Fruit fly (Drosophila melanogaster) whole organism, embryonic: ENCODE results near the gene CG43867.

Experiments
- Adf1 ChIP-seq: fragments of 200-800 bp; sonication (Bioruptor generic); IDR thresholded peaks from 2 replicates; pipeline ENCODE4 v1.3.6; 2022; ENCODE audit warnings: missing biosample characterization, missing genetic modification characterization
- Aef1 ChIP-seq: fragments of 200-800 bp; sonication (Bioruptor generic); IDR thresholded peaks from 3 replicates; pipeline ENCODE4 v1.3.6; 2022; ENCODE audit warnings: missing biosample characterization, missing genetic modification characterization
- Bgb ChIP-seq: fragments of 200-800 bp; sonication (Bioruptor generic); IDR thresholded peaks from 2 replicates; pipeline ENCODE4 v1.3.6; 2022; ENCODE audit warnings: missing biosample characterization, missing genetic modification characterization; ENCODE audit not compliant: partially characterized antibody
- CG12236 ChIP-seq: fragments of 200-800 bp; sonication (Bioruptor generic); optimal IDR thresholded peaks from 2 replicates; lab custom pipeline; 2016; ENCODE audit warnings: missing biosample characterization, missing genetic modification characterization
- CG12659 ChIP-seq: fragments of 200-800 bp; sonication (Bioruptor generic); optimal IDR thresholded peaks from 3 replicates; lab custom pipeline; 2017; ENCODE audit warnings: mild to moderate bottlenecking, missing biosample characterization, missing genetic modification reagents, missing genetic modification characterization
- CG14710 ChIP-seq: fragments of 200-800 bp; sonication (Bioruptor generic); optimal IDR thresholded peaks from 3 replicates; lab custom pipeline; 2019; ENCODE audit warnings: missing biosample characterization, mild to moderate bottlenecking, missing genetic modification characterization, moderate library complexity
- CG15269 ChIP-seq: fragments of 200-800 bp; sonication (Bioruptor generic); optimal IDR thresholded peaks from 2 replicates; lab custom pipeline; 2018; ENCODE audit warnings: missing biosample characterization, mild to moderate bottlenecking, missing genetic modification characterization, moderate library complexity
- CG17385 ChIP-seq: fragments of 200-800 bp; sonication (Bioruptor generic); optimal IDR thresholded peaks from 3 replicates; lab custom pipeline; 2018; ENCODE audit warnings: missing biosample characterization, mild to moderate bottlenecking, missing genetic modification characterization
- CG18619 ChIP-seq: fragments of 200-800 bp; sonication (Bioruptor generic); optimal IDR thresholded peaks from 3 replicates; lab custom pipeline; 2017; ENCODE audit warnings: missing biosample characterization, mild to moderate bottlenecking, missing genetic modification characterization
- CG2712 ChIP-seq: fragments of 200-800 bp; optimal IDR thresholded peaks from 3 replicates; lab custom pipeline; 2019; ENCODE audit warnings: missing biosample characterization, mild to moderate bottlenecking, missing genetic modification characterization, moderate library complexity
- CG33557 ChIP-seq: fragments of 200-800 bp; sonication (Bioruptor generic); optimal IDR thresholded peaks from 2 replicates; lab custom pipeline; 2019; ENCODE audit warnings: missing biosample characterization, mild to moderate bottlenecking, missing genetic modification characterization, moderate library complexity
- CG4404 ChIP-seq: fragments of 200-800 bp; sonication (Bioruptor generic); IDR thresholded peaks from 2 replicates; pipeline ENCODE4 v1.3.6; 2022; ENCODE audit warnings: missing biosample characterization, missing genetic modification characterization
- CG4617 ChIP-seq: fragments of 200-800 bp; sonication (Bioruptor generic); optimal IDR thresholded peaks from 3 replicates; lab custom pipeline; 2016; ENCODE audit warnings: missing biosample characterization, missing genetic modification characterization, borderline replicate concordance
- CG6175 ChIP-seq: fragments of 200-800 bp; sonication (Bioruptor generic); IDR thresholded peaks from 3 replicates; pipeline ENCODE4 v1.3.6; 2022; ENCODE audit warnings: missing biosample characterization, missing genetic modification characterization
- CG6272 ChIP-seq: fragments of 200-800 bp; sonication (Bioruptor generic); IDR thresholded peaks from 2 replicates; pipeline ENCODE4 v1.3.6; 2022; ENCODE audit warnings: missing biosample characterization, missing genetic modification characterization
- CG7839 ChIP-seq: fragments of 200-800 bp; sonication (Bioruptor generic); optimal IDR thresholded peaks from 3 replicates; lab custom pipeline; 2018; ENCODE audit warnings: missing biosample characterization, mild to moderate bottlenecking, missing genetic modification characterization, moderate library complexity
- CG8359 ChIP-seq: fragments of 200-800 bp; sonication (Bioruptor generic); optimal IDR thresholded peaks from 2 replicates; lab custom pipeline; 2017; ENCODE audit warnings: missing biosample characterization, mild to moderate bottlenecking, missing genetic modification characterization, borderline replicate concordance
- CG9727 ChIP-seq: fragments of 200-800 bp; sonication (Bioruptor generic); optimal IDR thresholded peaks from 3 replicates; lab custom pipeline; 2017; ENCODE audit warnings: missing biosample characterization, mild to moderate bottlenecking, missing genetic modification characterization
- CG9932 ChIP-seq: fragments of 200-800 bp; sonication (Bioruptor generic); IDR thresholded peaks from 2 replicates; pipeline ENCODE4 v1.3.6; 2022; ENCODE audit warnings: missing biosample characterization, missing genetic modification characterization
- E2f2 ChIP-seq: fragments of 200-800 bp; sonication (Bioruptor generic); IDR thresholded peaks from 2 replicates; pipeline ENCODE4 v1.3.6; 2022; ENCODE audit warnings: missing biosample characterization, missing genetic modification characterization
- H15 ChIP-seq: fragments of 200-800 bp; sonication (Bioruptor generic); IDR thresholded peaks from 3 replicates; pipeline ENCODE4 v1.3.6; 2022; ENCODE audit warnings: missing biosample characterization, missing genetic modification characterization
- HHEX ChIP-seq: fragments of 200-800 bp; sonication (Bioruptor generic); optimal IDR thresholded peaks from 3 replicates; lab custom pipeline; 2017; ENCODE audit warnings: missing biosample characterization, mild to moderate bottlenecking, missing genetic modification characterization, missing genetic modification reagents
- Hr39 ChIP-seq: fragments of >200 bp; optimal IDR thresholded peaks from 2 replicates; lab custom pipeline; 2017
- Hr51 ChIP-seq, 2 experiments: fragments of 200-800 bp; sonication (Bioruptor generic); optimal IDR thresholded peaks; 2 replicates in 1 of 2; 3 replicates in 1 of 2; lab custom pipeline; 2016 to 2018; ENCODE audit warnings: missing biosample characterization in 2 of 2, missing genetic modification characterization in 2 of 2, mild to moderate bottlenecking in 1 of 2, moderate library complexity in 1 of 2
- Hsf ChIP-seq: fragments of 200-800 bp; sonication (Bioruptor generic); optimal IDR thresholded peaks from 3 replicates; lab custom pipeline; 2016; ENCODE audit warnings: missing biosample characterization, missing genetic modification characterization
- Mrtf ChIP-seq: fragments of 200-800 bp; sonication (Bioruptor generic); IDR thresholded peaks from 3 replicates; pipeline ENCODE4 v1.3.6; 2022; ENCODE audit warnings: missing biosample characterization, missing genetic modification characterization
- NC2α ChIP-seq: fragments of 200-800 bp; sonication (Bioruptor generic); optimal IDR thresholded peaks from 2 replicates; lab custom pipeline; 2016; ENCODE audit warnings: missing biosample characterization, missing genetic modification characterization
- ara ChIP-seq: fragments of 200-800 bp; sonication (Bioruptor generic); IDR thresholded peaks from 2 replicates; pipeline ENCODE4 v1.3.6; 2022; ENCODE audit warnings: missing biosample characterization, missing genetic modification characterization
- cad ChIP-seq: fragments of >200 bp; optimal IDR thresholded peaks from 2 replicates; lab custom pipeline; 2017; ENCODE audit warnings: missing biosample characterization, missing genetic modification characterization
- caup ChIP-seq: fragments of 200-800 bp; sonication (Bioruptor generic); optimal IDR thresholded peaks from 3 replicates; lab custom pipeline; 2017; ENCODE audit warnings: missing biosample characterization, mild to moderate bottlenecking, missing genetic modification characterization, moderate library complexity; ENCODE audit not compliant: severe bottlenecking
- dan ChIP-seq: fragments of 200-800 bp; sonication (Bioruptor generic); IDR thresholded peaks from 2 replicates; pipeline ENCODE4 v1.3.6; 2022; ENCODE audit warnings: missing biosample characterization, missing genetic modification characterization
- dati ChIP-seq: fragments of 200-800 bp; sonication (Bioruptor generic); IDR thresholded peaks from 2 replicates; pipeline ENCODE4 v1.3.6; 2022; ENCODE audit warnings: missing biosample characterization, missing genetic modification characterization
- dpn ChIP-seq, 2 experiments: fragments of 200-800 bp; sonication (Bioruptor generic); optimal IDR thresholded peaks; 3 replicates each; lab custom pipeline; 2016; ENCODE audit warnings: missing biosample characterization in 2 of 2, missing genetic modification characterization in 2 of 2
- fd96Cb ChIP-seq: fragments of 200-800 bp; sonication (Bioruptor generic); optimal IDR thresholded peaks from 2 replicates; lab custom pipeline; 2018; ENCODE audit warnings: missing biosample characterization, mild to moderate bottlenecking, missing genetic modification characterization, moderate library complexity
- gcm ChIP-seq: fragments of 200-800 bp; sonication (Bioruptor generic); optimal IDR thresholded peaks from 2 replicates; lab custom pipeline; 2019; ENCODE audit warnings: missing biosample characterization, mild to moderate bottlenecking, missing genetic modification characterization, moderate library complexity
- gfzf ChIP-seq: fragments of 200-800 bp; sonication (Bioruptor generic); optimal IDR thresholded peaks from 2 replicates; lab custom pipeline; 2016; ENCODE audit warnings: missing biosample characterization, mild to moderate bottlenecking, missing genetic modification characterization, moderate library complexity
- gt ChIP-seq: fragments of 200-800 bp; sonication (Bioruptor generic); IDR thresholded peaks from 2 replicates; pipeline ENCODE4 v1.3.6; 2022; ENCODE audit warnings: missing biosample characterization, missing genetic modification characterization
- hkb ChIP-seq, 2 experiments: fragments of 200-800 bp in 1 of 2; fragments of >200 bp in 1 of 2; sonication (Bioruptor generic) in 1 of 2; IDR thresholded peaks in 1 of 2; optimal IDR thresholded peaks in 1 of 2; 2 replicates each; pipeline versions ENCODE4 v1.3.6 to Lab custom; 2017 to 2022; ENCODE audit warnings: missing biosample characterization in 1 of 2, missing genetic modification characterization in 1 of 2
- jigr1 ChIP-seq: fragments of 200-800 bp; sonication (Bioruptor generic); IDR thresholded peaks from 3 replicates; pipeline ENCODE4 v1.3.6; 2022; ENCODE audit warnings: missing biosample characterization, missing genetic modification characterization
- kay ChIP-seq: fragments of 200-800 bp; sonication (Bioruptor generic); optimal IDR thresholded peaks from 2 replicates; lab custom pipeline; 2016; ENCODE audit warnings: missing biosample characterization, missing genetic modification characterization
- onecut ChIP-seq: fragments of 200-800 bp; sonication (Bioruptor generic); IDR thresholded peaks from 2 replicates; pipeline ENCODE4 v1.3.6; 2022; ENCODE audit warnings: missing biosample characterization, missing genetic modification characterization
- pb ChIP-seq: fragments of 200-800 bp; sonication (Bioruptor generic); optimal IDR thresholded peaks from 3 replicates; lab custom pipeline; 2016; ENCODE audit warnings: missing biosample characterization, missing genetic modification characterization
- prd ChIP-seq, 3 experiments: fragments of >200 bp in 2 of 3; fragments of 200-800 bp in 1 of 3; sonication (Bioruptor generic) in 1 of 3; optimal IDR thresholded peaks in 2 of 3; IDR thresholded peaks in 1 of 3; 2 replicates in 2 of 3; 3 replicates in 1 of 3; pipeline versions ENCODE4 v1.3.6 to Lab custom; 2017 to 2022; ENCODE audit warnings: missing biosample characterization in 1 of 3, missing genetic modification characterization in 1 of 3
- row ChIP-seq: fragments of 200-800 bp; sonication (Bioruptor generic); IDR thresholded peaks from 3 replicates; pipeline ENCODE4 v1.3.6; 2022; ENCODE audit warnings: missing biosample characterization, missing genetic modification characterization
- sc ChIP-seq, 3 experiments: fragments of >200 bp in 2 of 3; fragments of 200-800 bp in 1 of 3; sonication (Bioruptor generic) in 1 of 3; optimal IDR thresholded peaks; 2 replicates in 2 of 3; 3 replicates in 1 of 3; lab custom pipeline; 2017; ENCODE audit warnings: mild to moderate bottlenecking in 1 of 3, missing biosample characterization in 1 of 3, missing genetic modification characterization in 1 of 3, missing genetic modification reagents in 1 of 3
- so ChIP-seq: fragments of 200-800 bp; sonication (Bioruptor generic); IDR thresholded peaks from 3 replicates; pipeline ENCODE4 v1.3.6; 2022; ENCODE audit warnings: missing biosample characterization, missing genetic modification characterization
- tll ChIP-seq, 2 experiments: fragments of 200-800 bp in 1 of 2; fragments of >200 bp in 1 of 2; sonication (Bioruptor generic) in 1 of 2; optimal IDR thresholded peaks; 2 replicates each; lab custom pipeline; 2017 to 2019; ENCODE audit warnings: missing biosample characterization in 2 of 2, missing genetic modification characterization in 2 of 2, mild to moderate bottlenecking in 1 of 2, moderate library complexity in 1 of 2
- twi ChIP-seq: fragments of 200-800 bp; optimal IDR thresholded peaks from 2 replicates; lab custom pipeline; 2019; ENCODE audit warnings: missing biosample characterization, mild to moderate bottlenecking, missing genetic modification characterization, moderate library complexity
- zfh2 ChIP-seq: fragments of 200-800 bp; sonication (Bioruptor generic); optimal IDR thresholded peaks from 2 replicates; lab custom pipeline; 2016; ENCODE audit warnings: missing biosample characterization, missing genetic modification characterization

CG43867 gene

dm6 chrX:966818-967217 is 39.0 kb upstream of the CG43867 start (continued):
- TF ChIP-seq pb (GFP tag; lab: Kevin White, UChicago) = no peak
- no peak for TF ChIP-seq CG33557
- TF ChIP-seq hkb (optimal IDR thresholded peaks at IDR 0.05; lab: Kevin White, UChicago) = no peak
- 0 out of 2 replicates have a peak, but pooled peaks have one; percentile 24 for TF ChIP-seq hkb (GFP tag; IDR thresholded peaks at IDR 0.05; lab: Robert Waterston, UW)
- peak; percentile 5 for TF ChIP-seq CG9727 (GFP tag; lab: Kevin White, UChicago)
- peak; percentile 16 for TF ChIP-seq fd96Cb (tag; lab: Kevin White, UChicago)
- no peak for TF ChIP-seq gt
- peak; percentile 19 for TF ChIP-seq CG17385 (GFP tag; lab: Kevin White, UChicago)
- TF ChIP-seq so (GFP tag; lab: Robert Waterston, UW) = no peak
- TF ChIP-seq CG9932 (GFP tag; lab: Robert Waterston, UW) = peak; percentile 49
- TF ChIP-seq Hsf (GFP tag; lab: Kevin White, UChicago) = no peak
- no peak for TF ChIP-seq sc (optimal IDR thresholded peaks at IDR 0.05; lab: Kevin White, UChicago)
- TF ChIP-seq sc (GFP tag; optimal IDR thresholded peaks at IDR 0.05; lab: Kevin White, UChicago) = no peak
- TF ChIP-seq CG6272 (GFP tag; lab: Robert Waterston, UW) = no peak
- TF ChIP-seq CG4617 = no peak
- peak; percentile 35 for TF ChIP-seq HHEX
- TF ChIP-seq Aef1 (GFP tag; lab: Robert Waterston, UW) = no peak
- TF ChIP-seq kay (GFP tag; lab: Kevin White, UChicago) = no peak
- TF ChIP-seq jigr1 (GFP tag; lab: Robert Waterston, UW) = no peak
- TF ChIP-seq caup = peak; percentile 51
- 0 out of 3 replicates have a peak, but pooled peaks have one; percentile 15 for TF ChIP-seq H15 (GFP tag; lab: Robert Waterston, UW)
- no peak for TF ChIP-seq CG12236 (GFP tag; lab: Kevin White, UChicago)
- TF ChIP-seq Hr39 (lab: Kevin White, UChicago) = no peak
- no peak for TF ChIP-seq dati
- peak; percentile 66 for TF ChIP-seq row (GFP tag; lab: Robert Waterston, UW)
- no peak for TF ChIP-seq twi (tag; lab: Kevin White, UChicago)
- peak in 1 of 2 experiments; percentile 2 for TF ChIP-seq dpn (GFP tag; optimal IDR thresholded peaks at IDR 0.05; lab: Kevin White, UChicago)
- TF ChIP-seq prd (optimal IDR thresholded peaks at IDR 0.05; lab: Kevin White, UChicago) = no peak
- TF ChIP-seq prd (GFP tag; IDR thresholded peaks at IDR 0.05; lab: Robert Waterston, UW) = peak; percentile 52; the same call in 2 of the 3 replicates
- no peak for TF ChIP-seq tll (GFP tag; optimal IDR thresholded peaks at IDR 0.05; lab: Kevin White, UChicago)
- peak; percentile 3 for TF ChIP-seq zfh2 (GFP tag; lab: Kevin White, UChicago)
- TF ChIP-seq Bgb = no peak
- peak; percentile 63 for TF ChIP-seq CG15269 (tag; lab: Kevin White, UChicago)
- TF ChIP-seq CG12659 (GFP tag; lab: Kevin White, UChicago) = peak; percentile 34
- TF ChIP-seq gfzf (GFP tag; lab: Kevin White, UChicago) = no peak
- no peak for TF ChIP-seq E2f2
- no peak for TF ChIP-seq CG8359 (GFP tag; lab: Kevin White, UChicago)
- no peak for TF ChIP-seq gcm (GFP tag; lab: Kevin White, UChicago)
- TF ChIP-seq dan = no peak
- no peak for TF ChIP-seq CG14710 (tag; lab: Kevin White, UChicago)
- peak; percentile 4 for TF ChIP-seq CG18619 (GFP tag; lab: Kevin White, UChicago)
- peak; percentile 63 for TF ChIP-seq CG7839 (tag; lab: Kevin White, UChicago)
- peak; percentile 27; the same call in 1 of the 2 replicates for TF ChIP-seq CG4404 (GFP tag; lab: Robert Waterston, UW)
- no peak for TF ChIP-seq Adf1
- TF ChIP-seq NC2α (GFP tag; lab: Kevin White, UChicago) = no peak
- no peak for TF ChIP-seq onecut (GFP tag; lab: Robert Waterston, UW)
- peak; percentile 27 for TF ChIP-seq CG2712
- TF ChIP-seq Mrtf = no peak
- TF ChIP-seq CG6175 = no peak
- TF ChIP-seq cad = no peak
- TF ChIP-seq ara (GFP tag; lab: Robert Waterston, UW) = no peak
- TF ChIP-seq Hr51 (GFP tag; optimal IDR thresholded peaks at IDR 0.05; lab: Kevin White, UChicago) = peak in 1 of 2 experiments; percentile 40
